Fruit fly (Drosophila melanogaster) whole organism, embryonic: ENCODE measurements around the gene CG9503.

Source experiments
- Bgb ChIP-seq: fragments of 200-800 bp; sonication (Bioruptor generic); IDR thresholded peaks from 2 replicates; pipeline ENCODE4 v1.3.6; 2022; ENCODE audit warnings: missing biosample characterization, missing genetic modification characterization; ENCODE audit not compliant: partially characterized antibody
- Blimp-1 ChIP-seq: fragments of 200-800 bp; sonication (Bioruptor generic); optimal IDR thresholded peaks from 3 replicates; lab custom pipeline; 2018; ENCODE audit warnings: missing biosample characterization, missing genetic modification characterization, mild to moderate bottlenecking, moderate library complexity, missing genetic modification reagents
- CG10431 ChIP-seq: fragments of 200-800 bp; sonication (Bioruptor generic); optimal IDR thresholded peaks from 3 replicates; lab custom pipeline; 2018; ENCODE audit warnings: missing biosample characterization, mild to moderate bottlenecking, missing genetic modification characterization
- CG11560 ChIP-seq: fragments of 200-800 bp; sonication (Bioruptor generic); IDR thresholded peaks from 3 replicates; pipeline ENCODE4 v1.3.6; 2022; ENCODE audit warnings: missing biosample characterization, missing genetic modification characterization
- CG12219 ChIP-seq: fragments of 200-800 bp; sonication (Bioruptor generic); optimal IDR thresholded peaks from 3 replicates; lab custom pipeline; 2018; ENCODE audit warnings: missing biosample characterization, mild to moderate bottlenecking, missing genetic modification characterization
- CG13775 ChIP-seq: fragments of 200-800 bp; sonication (Bioruptor generic); optimal IDR thresholded peaks from 3 replicates; lab custom pipeline; 2017; ENCODE audit warnings: missing biosample characterization, mild to moderate bottlenecking, missing genetic modification characterization
- CG14014 ChIP-seq: fragments of 200-800 bp; sonication (Bioruptor generic); IDR thresholded peaks from 2 replicates; pipeline ENCODE4 v1.3.6; 2022; ENCODE audit warnings: missing biosample characterization, missing genetic modification characterization
- CG14667 ChIP-seq: fragments of 200-800 bp; sonication (Bioruptor generic); IDR thresholded peaks from 2 replicates; pipeline ENCODE4 v1.3.6; 2022; ENCODE audit warnings: missing biosample characterization, missing genetic modification characterization
- CG14860 ChIP-seq: fragments of 200-800 bp; sonication (Bioruptor generic); IDR thresholded peaks from 3 replicates; pipeline ENCODE4 v1.3.6; 2022; ENCODE audit warnings: missing biosample characterization, missing genetic modification characterization; ENCODE audit not compliant: partially characterized antibody
- CG14965 ChIP-seq: fragments of 200-800 bp; sonication (Bioruptor generic); optimal IDR thresholded peaks from 2 replicates; lab custom pipeline; 2016; ENCODE audit warnings: missing biosample characterization, missing genetic modification characterization, borderline replicate concordance
- CG15269 ChIP-seq: fragments of 200-800 bp; sonication (Bioruptor generic); optimal IDR thresholded peaks from 2 replicates; lab custom pipeline; 2018; ENCODE audit warnings: missing biosample characterization, mild to moderate bottlenecking, missing genetic modification characterization, moderate library complexity
- CG17568 ChIP-seq: fragments of 200-800 bp; sonication (Bioruptor generic); optimal IDR thresholded peaks from 2 replicates; lab custom pipeline; 2018; ENCODE audit warnings: missing biosample characterization, mild to moderate bottlenecking, missing genetic modification characterization, moderate library complexity
- CG2199 ChIP-seq: fragments of 200-800 bp; sonication (Bioruptor generic); IDR thresholded peaks from 3 replicates; pipeline ENCODE4 v1.3.6; 2022; ENCODE audit warnings: missing biosample characterization, missing genetic modification characterization
- CG2875 ChIP-seq: fragments of 200-800 bp; sonication (Bioruptor generic); optimal IDR thresholded peaks from 2 replicates; lab custom pipeline; 2017; ENCODE audit warnings: missing biosample characterization, mild to moderate bottlenecking, missing genetic modification characterization, missing genetic modification reagents
- CG30020 ChIP-seq: fragments of 200-800 bp; optimal IDR thresholded peaks from 2 replicates; lab custom pipeline; 2019; ENCODE audit warnings: missing biosample characterization, mild to moderate bottlenecking, missing genetic modification characterization, moderate library complexity
- CG31365 ChIP-seq: fragments of 200-800 bp; sonication (Bioruptor generic); optimal IDR thresholded peaks from 2 replicates; lab custom pipeline; 2018; ENCODE audit warnings: missing biosample characterization, mild to moderate bottlenecking, missing genetic modification characterization
- CG31441 ChIP-seq: fragments of 200-800 bp; sonication (Bioruptor generic); IDR thresholded peaks from 2 replicates; pipeline ENCODE4 v1.3.6; 2022; ENCODE audit warnings: missing biosample characterization, missing genetic modification characterization
- CG3281 ChIP-seq: fragments of 200-800 bp; sonication (Bioruptor generic); optimal IDR thresholded peaks from 3 replicates; lab custom pipeline; 2017; ENCODE audit warnings: missing biosample characterization, mild to moderate bottlenecking, missing genetic modification characterization
- CG6175 ChIP-seq: fragments of 200-800 bp; sonication (Bioruptor generic); IDR thresholded peaks from 3 replicates; pipeline ENCODE4 v1.3.6; 2022; ENCODE audit warnings: missing biosample characterization, missing genetic modification characterization
- CoRest ChIP-seq: fragments of 200-800 bp; sonication (Bioruptor generic); optimal IDR thresholded peaks from 3 replicates; lab custom pipeline; 2018; ENCODE audit warnings: missing biosample characterization, mild to moderate bottlenecking, missing genetic modification characterization, moderate library complexity
- Dad ChIP-seq: fragments of 200-800 bp; sonication (Bioruptor generic); optimal IDR thresholded peaks from 3 replicates; lab custom pipeline; 2016; ENCODE audit warnings: missing biosample characterization, missing genetic modification characterization
- Dip3 ChIP-seq: fragments of 200-800 bp; sonication (Bioruptor generic); optimal IDR thresholded peaks from 3 replicates; lab custom pipeline; 2016; ENCODE audit warnings: missing biosample characterization, missing genetic modification characterization
- Doc2 ChIP-seq: fragments of 200-800 bp; sonication (Bioruptor generic); IDR thresholded peaks from 2 replicates; pipeline ENCODE4 v1.3.6; 2022; ENCODE audit warnings: missing biosample characterization, missing genetic modification characterization
- Drgx ChIP-seq: fragments of 200-800 bp; sonication (Bioruptor generic); IDR thresholded peaks from 2 replicates; pipeline ENCODE4 v1.3.6; 2022; ENCODE audit warnings: missing biosample characterization, missing genetic modification characterization
- E2f2 ChIP-seq: fragments of 200-800 bp; sonication (Bioruptor generic); IDR thresholded peaks from 2 replicates; pipeline ENCODE4 v1.3.6; 2022; ENCODE audit warnings: missing biosample characterization, missing genetic modification characterization
- Elba2 ChIP-seq: fragments of 200-800 bp; sonication (Bioruptor generic); optimal IDR thresholded peaks from 3 replicates; lab custom pipeline; 2016; ENCODE audit warnings: missing biosample characterization, missing genetic modification characterization
- Fer2 ChIP-seq: fragments of 200-800 bp; sonication (Bioruptor generic); optimal IDR thresholded peaks from 2 replicates; lab custom pipeline; 2018; ENCODE audit warnings: missing biosample characterization, mild to moderate bottlenecking, missing genetic modification characterization, moderate library complexity
- H2.0 ChIP-seq: fragments of 200-800 bp; sonication (Bioruptor generic); IDR thresholded peaks from 2 replicates; pipeline ENCODE4 v1.3.6; 2022; ENCODE audit warnings: missing biosample characterization, missing genetic modification characterization
- HLH4C ChIP-seq: fragments of 200-800 bp; sonication (Bioruptor generic); IDR thresholded peaks from 3 replicates; pipeline ENCODE4 v1.3.6; 2022; ENCODE audit warnings: missing biosample characterization, missing genetic modification characterization; ENCODE audit not compliant: partially characterized antibody
- NFAT ChIP-seq: fragments of 200-800 bp; sonication (Bioruptor generic); IDR thresholded peaks from 2 replicates; pipeline ENCODE4 v1.3.6; 2022; ENCODE audit warnings: missing biosample characterization, missing genetic modification characterization
- Oli ChIP-seq: fragments of 200-800 bp; sonication (Bioruptor generic); optimal IDR thresholded peaks from 2 replicates; lab custom pipeline; 2018; ENCODE audit warnings: missing biosample characterization, mild to moderate bottlenecking, missing genetic modification characterization, moderate library complexity
- Sox100B ChIP-seq: fragments of 200-800 bp; sonication (Bioruptor generic); optimal IDR thresholded peaks from 3 replicates; lab custom pipeline; 2018; ENCODE audit warnings: missing biosample characterization, mild to moderate bottlenecking, missing genetic modification characterization
- Tbp ChIP-seq: fragments of >200 bp; optimal IDR thresholded peaks from 2 replicates; lab custom pipeline; 2018; ENCODE audit warnings: missing biosample characterization, missing genetic modification characterization
- Xrp1 ChIP-seq: fragments of 200-800 bp; sonication (Bioruptor generic); IDR thresholded peaks from 2 replicates; pipeline ENCODE4 v1.3.6; 2022; ENCODE audit warnings: missing biosample characterization, missing genetic modification characterization
- YL-1 ChIP-seq: fragments of 200-800 bp; sonication (Bioruptor generic); optimal IDR thresholded peaks from 3 replicates; lab custom pipeline; 2017; ENCODE audit warnings: missing biosample characterization, mild to moderate bottlenecking, missing genetic modification characterization
- chinmo ChIP-seq: fragments of 200-800 bp; sonication (Bioruptor generic); IDR thresholded peaks from 4 replicates; pipeline ENCODE4 v1.3.6; 2022; ENCODE audit warnings: missing biosample characterization, missing genetic modification characterization; ENCODE audit not compliant: partially characterized antibody
- crol ChIP-seq: fragments of 200-800 bp; sonication (Bioruptor generic); IDR thresholded peaks from 2 replicates; pipeline ENCODE4 v1.3.6; 2022; ENCODE audit warnings: missing biosample characterization, missing genetic modification characterization
- ewg ChIP-seq: fragments of 200-800 bp; sonication (Bioruptor generic); optimal IDR thresholded peaks from 3 replicates; lab custom pipeline; 2017; ENCODE audit warnings: mild to moderate bottlenecking, missing biosample characterization, missing genetic modification reagents, missing genetic modification characterization
- gro ChIP-seq: fragments of 200-800 bp; sonication (Bioruptor generic); optimal IDR thresholded peaks from 2 replicates; lab custom pipeline; 2016; ENCODE audit warnings: missing biosample characterization, missing genetic modification characterization
- gsb ChIP-seq: fragments of 200-800 bp; sonication (Bioruptor generic); IDR thresholded peaks from 2 replicates; pipeline ENCODE4 v1.3.6; 2022; ENCODE audit warnings: missing biosample characterization, missing genetic modification characterization
- ind ChIP-seq: fragments of 200-800 bp; sonication (Bioruptor generic); optimal IDR thresholded peaks from 3 replicates; lab custom pipeline; 2016; ENCODE audit warnings: missing biosample characterization, missing genetic modification characterization
- kni ChIP-seq: fragments of 200-800 bp; sonication (Bioruptor generic); optimal IDR thresholded peaks from 3 replicates; lab custom pipeline; 2017; ENCODE audit warnings: mild to moderate bottlenecking, missing biosample characterization, missing genetic modification reagents, missing genetic modification characterization
- maf-S ChIP-seq: fragments of 200-800 bp; sonication (Bioruptor generic); optimal IDR thresholded peaks from 2 replicates; lab custom pipeline; 2016; ENCODE audit warnings: missing biosample characterization, missing genetic modification characterization
- mirr ChIP-seq: fragments of 200-800 bp; sonication (Bioruptor generic); optimal IDR thresholded peaks from 3 replicates; lab custom pipeline; 2018; ENCODE audit warnings: missing biosample characterization, mild to moderate bottlenecking, missing genetic modification characterization
- peb ChIP-seq: fragments of 200-800 bp; sonication (Bioruptor generic); IDR thresholded peaks from 2 replicates; pipeline ENCODE4 v1.3.6; 2022; ENCODE audit warnings: missing biosample characterization, missing genetic modification characterization
- sens ChIP-seq: fragments of 200-800 bp; sonication (Bioruptor generic); peaks from one replicate; lab custom pipeline; 2016; ENCODE audit warnings: missing biosample characterization, missing genetic modification characterization
- slp2 ChIP-seq: fragments of 200-800 bp; sonication (Bioruptor generic); optimal IDR thresholded peaks from 2 replicates; lab custom pipeline; 2016; ENCODE audit warnings: missing biosample characterization, missing genetic modification characterization
- sr ChIP-seq: fragments of 200-800 bp; sonication (Bioruptor generic); IDR thresholded peaks from 3 replicates; pipeline ENCODE4 v1.3.6; 2022; ENCODE audit warnings: missing biosample characterization, missing genetic modification characterization
- tna ChIP-seq: fragments of 200-800 bp; sonication (Bioruptor generic); IDR thresholded peaks from 2 replicates; pipeline ENCODE4 v1.3.6; 2022; ENCODE audit warnings: missing biosample characterization, missing genetic modification characterization; ENCODE audit not compliant: partially characterized antibody
- zf30C ChIP-seq: fragments of 200-800 bp; sonication (Bioruptor generic); optimal IDR thresholded peaks from 3 replicates; lab custom pipeline; 2018; ENCODE audit warnings: missing biosample characterization, mild to moderate bottlenecking, missing genetic modification characterization

Gene CG9503

DNA sequence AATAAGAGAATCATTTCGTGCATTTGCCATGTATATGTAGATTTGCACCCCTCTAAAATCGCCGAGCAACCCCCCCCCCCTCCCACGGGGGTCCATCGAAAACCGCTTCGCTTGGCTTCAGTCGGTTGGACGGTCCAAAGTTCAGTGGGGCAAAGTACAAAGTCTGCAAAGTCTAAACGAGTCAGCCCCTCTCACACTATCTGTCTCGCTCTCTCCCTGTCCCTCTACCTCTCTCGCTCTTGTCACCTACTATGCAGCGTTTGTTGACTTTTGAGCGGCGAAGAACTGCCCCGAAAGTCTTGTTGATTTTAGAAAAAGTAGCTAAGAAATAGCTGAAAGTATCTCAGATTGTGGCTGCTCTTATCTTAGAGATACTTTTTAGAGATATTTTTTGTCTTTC, 24.1 kb upstream of the CG9503 start (continued):
- peak; percentile 60 for TF ChIP-seq CG10431
- TF ChIP-seq peb (GFP tag; lab: Robert Waterston, UW): 0 out of 2 replicates have a peak, but pooled peaks have one; percentile 17
- peak; percentile 64 for TF ChIP-seq gsb (GFP tag; lab: Robert Waterston, UW)
- TF ChIP-seq Oli (tag; lab: Kevin White, UChicago): no peak
- no peak for TF ChIP-seq HLH4C (GFP tag; lab: Robert Waterston, UW)
- TF ChIP-seq mirr (GFP tag; lab: Kevin White, UChicago): peak; percentile 96
- peak; percentile 58; the same call in 1 of the 2 replicates for TF ChIP-seq NFAT (GFP tag; lab: Robert Waterston, UW)
- no peak for TF ChIP-seq CG11560
- no peak for TF ChIP-seq CG14860
- peak; percentile 21 for TF ChIP-seq CG2875 (GFP tag; lab: Kevin White, UChicago)
- peak; percentile 71 for TF ChIP-seq CG15269
- TF ChIP-seq CG12219 (GFP tag; lab: Kevin White, UChicago): peak; percentile 40
- no peak for TF ChIP-seq CG30020 (tag; lab: Kevin White, UChicago)
- 0 out of 4 replicates have a peak, but pooled peaks have one; percentile 75 for TF ChIP-seq chinmo (GFP tag; lab: Robert Waterston, UW)
- peak; percentile 58; the same call in 1 of the 3 replicates for TF ChIP-seq CG6175
- no peak for TF ChIP-seq Elba2
- TF ChIP-seq CG31365 (tag; lab: Kevin White, UChicago): peak; percentile 34
- TF ChIP-seq Bgb (GFP tag; lab: Robert Waterston, UW): peak; percentile 23; the same call in 1 of the 2 replicates
- TF ChIP-seq tna: no peak
- TF ChIP-seq Doc2 (GFP tag; lab: Robert Waterston, UW): no peak
- TF ChIP-seq Drgx (GFP tag; lab: Robert Waterston, UW): peak; percentile 94
- no peak for TF ChIP-seq CoRest (tag; lab: Kevin White, UChicago)
- peak; percentile 43; the same call in 1 of the 3 replicates for TF ChIP-seq CG2199 (GFP tag; lab: Robert Waterston, UW)
- no peak for TF ChIP-seq Dad (GFP tag; lab: Kevin White, UChicago)
- TF ChIP-seq CG31441 (GFP tag; lab: Robert Waterston, UW): 0 out of 2 replicates have a peak, but pooled peaks have one; percentile 19
- TF ChIP-seq slp2 (GFP tag; lab: Kevin White, UChicago): no peak
- TF ChIP-seq sens (GFP tag; lab: Kevin White, UChicago): peak; percentile 81
- peak; percentile 65; the same call in 1 of the 2 replicates for TF ChIP-seq CG14014 (GFP tag; lab: Robert Waterston, UW)
- TF ChIP-seq kni (GFP tag; lab: Kevin White, UChicago): peak; percentile 68
- peak; percentile 24 for TF ChIP-seq CG13775 (GFP tag; lab: Kevin White, UChicago)
- no peak for TF ChIP-seq CG17568 (GFP tag; lab: Kevin White, UChicago)
- peak; percentile 29 for TF ChIP-seq YL-1 (GFP tag; lab: Kevin White, UChicago)
- TF ChIP-seq zf30C (GFP tag; lab: Kevin White, UChicago): no peak
- TF ChIP-seq Blimp-1 (GFP tag; lab: Kevin White, UChicago): no peak
- no peak for TF ChIP-seq CG14667 (GFP tag; lab: Robert Waterston, UW)
- no peak for TF ChIP-seq maf-S (GFP tag; lab: Kevin White, UChicago)
- TF ChIP-seq E2f2 (GFP tag; lab: Robert Waterston, UW): peak; percentile 15; the same call in 1 of the 2 replicates
- peak; percentile 56; the same call in 1 of the 3 replicates for TF ChIP-seq sr (GFP tag; lab: Robert Waterston, UW)
- no peak for TF ChIP-seq Tbp (GFP tag; lab: Kevin White, UChicago)
- TF ChIP-seq Xrp1 (GFP tag; lab: Robert Waterston, UW): peak; percentile 41; the same call in 1 of the 2 replicates
- TF ChIP-seq ind (GFP tag; lab: Kevin White, UChicago): no peak
- TF ChIP-seq ewg: no peak
- TF ChIP-seq Fer2 (tag; lab: Kevin White, UChicago): no peak
- no peak for TF ChIP-seq gro (GFP tag; lab: Kevin White, UChicago)
- TF ChIP-seq Sox100B (GFP tag; lab: Kevin White, UChicago): peak; percentile 63
- 0 out of 2 replicates have a peak, but pooled peaks have one; percentile 7 for TF ChIP-seq H2.0
- TF ChIP-seq CG3281 (GFP tag; lab: Kevin White, UChicago): peak; percentile 67
- TF ChIP-seq crol: peak; percentile 88
- TF ChIP-seq CG14965: no peak
- TF ChIP-seq Dip3: peak; percentile 15
